Worm (Caenorhabditis elegans): ENCODE data around the gene T06D8.2.

DNA sequence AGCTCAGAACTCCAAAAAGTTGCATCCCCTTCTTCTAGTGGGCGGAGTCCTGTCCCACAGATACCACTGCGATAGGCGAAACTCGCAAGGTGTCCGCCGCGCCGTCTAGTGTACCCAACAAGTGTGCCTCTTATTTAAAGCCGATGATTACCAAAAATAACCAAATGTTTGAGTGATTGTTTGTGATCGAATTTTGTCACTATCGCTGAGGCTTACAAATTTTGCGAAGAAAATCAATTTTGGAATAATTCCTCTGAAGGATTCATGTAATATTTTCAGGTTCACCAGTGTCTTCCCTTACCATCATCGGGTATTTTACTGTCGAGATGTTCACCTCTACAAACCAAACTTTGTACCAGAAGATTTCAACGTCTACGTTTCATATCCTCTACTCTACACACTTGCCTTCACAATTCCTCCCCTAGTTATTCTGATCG, 2.4 kb upstream of the T06D8.2 start:
- TF ChIP-seq dpl-1 (GFP tag; optimal IDR thresholded peaks at IDR 0.05) (peak; percentile 55), nhr-77 (tag; optimal IDR thresholded peaks at IDR 0.05) (peak; percentile 47), lin-13 (GFP tag; optimal IDR thresholded peaks at IDR 0.05) (peak; percentile 82), skn-1 (tag; optimal IDR thresholded peaks at IDR 0.05) (no peak), sdz-12 (GFP tag; optimal IDR thresholded peaks at IDR 0.05) (no peak), nhr-76 (tag; optimal IDR thresholded peaks at IDR 0.05) (no peak), unc-39 (tag; optimal IDR thresholded peaks at IDR 0.05) (no peak), ZK546.5 (tag; optimal IDR thresholded peaks at IDR 0.05) (no peak)
